Fruit fly (Drosophila melanogaster): ENCODE measurements around the gene Slimp.

Slimp gene

dm6 chr3R:24151924-24152809, 3.4 kb upstream of the Slimp start, which contains the start of the genes p38a and CG6178:
Gene p38a (minus strand): TSS chr3R:24152321.
Gene CG6178 (plus strand): TSS chr3R:24152347.
- TF ChIP-seq Clk (GFP tag; optimal IDR thresholded peaks at IDR 0.05) (peak; percentile 75), cnc (optimal IDR thresholded peaks at IDR 0.05) (no peak), CG14711 (tag; optimal IDR thresholded peaks at IDR 0.05) (peak; percentile 96), Mnt (GFP tag; optimal IDR thresholded peaks at IDR 0.05) (peak; percentile 77), kay (GFP tag; ENCODE audit: borderline replicate concordance) (no peak), CG12768 (GFP tag; optimal IDR thresholded peaks at IDR 0.05) (peak; percentile 97), tj (GFP tag; optimal IDR thresholded peaks at IDR 0.05) (peak; percentile 85), CG1620 (GFP tag; optimal IDR thresholded peaks at IDR 0.05) (peak; percentile 59), Hr96 (GFP tag; optimal IDR thresholded peaks at IDR 0.05) (peak; percentile 60), toe (GFP tag; optimal IDR thresholded peaks at IDR 0.05) (peak; percentile 67), CG33017 (tag; optimal IDR thresholded peaks at IDR 0.05) (peak; percentile 97), cic (GFP tag; optimal IDR thresholded peaks at IDR 0.05) (peak; percentile 73), ovo (GFP tag; optimal IDR thresholded peaks at IDR 0.05) (peak; percentile 80), CG7101 (tag; optimal IDR thresholded peaks at IDR 0.05) (peak; percentile 99), pad (GFP tag; optimal IDR thresholded peaks at IDR 0.05) (peak; percentile 90), CG11617 (GFP tag; optimal IDR thresholded peaks at IDR 0.05) (peak; percentile 99), Crg-1 (GFP tag; optimal IDR thresholded peaks at IDR 0.05) (peak; percentile 71), bab1 (GFP tag; optimal IDR thresholded peaks at IDR 0.05) (peak; percentile 97), CG7045 (GFP tag; optimal IDR thresholded peaks at IDR 0.05) (peak; percentile 97), CG5204 (GFP tag; optimal IDR thresholded peaks at IDR 0.05) (peak; percentile 79)

dm6 chr3R:24150103-24150502, 1.3 kb upstream of the Slimp start, which contains the start of gene p38c:
Gene p38c (minus strand): TSS chr3R:24150203.
- TF ChIP-seq pad (GFP tag; optimal IDR thresholded peaks at IDR 0.05), result no peak
- no peak for TF ChIP-seq Crg-1 (GFP tag; optimal IDR thresholded peaks at IDR 0.05)
- TF ChIP-seq Clk (GFP tag; optimal IDR thresholded peaks at IDR 0.05), result no peak
- TF ChIP-seq cnc (optimal IDR thresholded peaks at IDR 0.05), result no peak
- no peak for TF ChIP-seq CG33017 (tag; optimal IDR thresholded peaks at IDR 0.05)
- no peak for TF ChIP-seq CG7101 (tag; optimal IDR thresholded peaks at IDR 0.05)
- no peak for TF ChIP-seq CG5204 (GFP tag; optimal IDR thresholded peaks at IDR 0.05)
- no peak for TF ChIP-seq kay (GFP tag; ENCODE audit: borderline replicate concordance)
- TF ChIP-seq CG11617 (GFP tag; optimal IDR thresholded peaks at IDR 0.05), result no peak
- no peak for TF ChIP-seq bab1 (GFP tag; optimal IDR thresholded peaks at IDR 0.05)
- no peak for TF ChIP-seq CG1620 (GFP tag; optimal IDR thresholded peaks at IDR 0.05)
- no peak for TF ChIP-seq toe (GFP tag; optimal IDR thresholded peaks at IDR 0.05)
- TF ChIP-seq CG12768 (GFP tag; optimal IDR thresholded peaks at IDR 0.05), result no peak
- TF ChIP-seq ovo (GFP tag; optimal IDR thresholded peaks at IDR 0.05), result no peak
- no peak for TF ChIP-seq Hr96 (GFP tag; optimal IDR thresholded peaks at IDR 0.05)
- no peak for TF ChIP-seq CG7045 (GFP tag; optimal IDR thresholded peaks at IDR 0.05)
- TF ChIP-seq tj (GFP tag; optimal IDR thresholded peaks at IDR 0.05), result no peak
- no peak for TF ChIP-seq cic (GFP tag; optimal IDR thresholded peaks at IDR 0.05)

dm6 chr3R:24144542-24144941, 4.2 kb downstream of the Slimp start:
- TF ChIP-seq CG14711 (tag; optimal IDR thresholded peaks at IDR 0.05) (no peak), CG5204 (GFP tag; optimal IDR thresholded peaks at IDR 0.05) (no peak), CG7045 (GFP tag; optimal IDR thresholded peaks at IDR 0.05) (no peak), toe (GFP tag; optimal IDR thresholded peaks at IDR 0.05) (no peak), Clk (GFP tag; optimal IDR thresholded peaks at IDR 0.05) (no peak), CG33017 (tag; optimal IDR thresholded peaks at IDR 0.05) (no peak), cnc (optimal IDR thresholded peaks at IDR 0.05) (no peak), bab1 (GFP tag; optimal IDR thresholded peaks at IDR 0.05) (no peak), CG12768 (GFP tag; optimal IDR thresholded peaks at IDR 0.05) (no peak), pad (GFP tag; optimal IDR thresholded peaks at IDR 0.05) (no peak), cic (GFP tag; optimal IDR thresholded peaks at IDR 0.05) (no peak), ovo (GFP tag; optimal IDR thresholded peaks at IDR 0.05) (no peak)

- TF ChIP-seq cnc (optimal IDR thresholded peaks at IDR 0.05) (no peak), CG7045 (GFP tag; optimal IDR thresholded peaks at IDR 0.05) (no peak), CG7101 (tag; optimal IDR thresholded peaks at IDR 0.05) (no peak), bab1 (GFP tag; optimal IDR thresholded peaks at IDR 0.05) (no peak), CG1620 (GFP tag; optimal IDR thresholded peaks at IDR 0.05) (no peak), cic (GFP tag; optimal IDR thresholded peaks at IDR 0.05) (no peak), CG33017 (tag; optimal IDR thresholded peaks at IDR 0.05) (no peak), tj (GFP tag; optimal IDR thresholded peaks at IDR 0.05) (no peak), CG12768 (GFP tag; optimal IDR thresholded peaks at IDR 0.05) (no peak), Mnt (GFP tag; optimal IDR thresholded peaks at IDR 0.05) (no peak), toe (GFP tag; optimal IDR thresholded peaks at IDR 0.05) (no peak), Hr96 (GFP tag; optimal IDR thresholded peaks at IDR 0.05) (no peak), ovo (GFP tag; optimal IDR thresholded peaks at IDR 0.05) (no peak)
These were observed 5.0 kb downstream of the Slimp start for dm6 chr3R:24143779-24144178.

dm6 chr3R:24143372-24143771, 5.4 kb downstream of the Slimp start:
- TF ChIP-seq toe (GFP tag; optimal IDR thresholded peaks at IDR 0.05), result no peak
- TF ChIP-seq tj (GFP tag; optimal IDR thresholded peaks at IDR 0.05), result no peak
- TF ChIP-seq CG11617 (GFP tag; optimal IDR thresholded peaks at IDR 0.05), result no peak
- TF ChIP-seq Mnt (GFP tag; optimal IDR thresholded peaks at IDR 0.05), result no peak
- TF ChIP-seq CG33017 (tag; optimal IDR thresholded peaks at IDR 0.05), result no peak
- TF ChIP-seq pad (GFP tag; optimal IDR thresholded peaks at IDR 0.05), result no peak
- TF ChIP-seq CG5204 (GFP tag; optimal IDR thresholded peaks at IDR 0.05), result no peak
- no peak for TF ChIP-seq CG7045 (GFP tag; optimal IDR thresholded peaks at IDR 0.05)
- TF ChIP-seq ovo (GFP tag; optimal IDR thresholded peaks at IDR 0.05), result no peak
- no peak for TF ChIP-seq cic (GFP tag; optimal IDR thresholded peaks at IDR 0.05)
- TF ChIP-seq bab1 (GFP tag; optimal IDR thresholded peaks at IDR 0.05), result no peak
- no peak for TF ChIP-seq Crg-1 (GFP tag; optimal IDR thresholded peaks at IDR 0.05)
- TF ChIP-seq Clk (GFP tag; optimal IDR thresholded peaks at IDR 0.05), result no peak

Measured in whole organism, adult.